Worm (Caenorhabditis elegans) whole organism, early embryonic: ENCODE data around the gene srj-4.

Source experiments
- ama-1 ChIP-seq: fragments of 150-350 bp; optimal IDR thresholded peaks from 2 replicates; lab custom pipeline; 2014
- ceh-36 ChIP-seq: sonication (generic microtip); optimal IDR thresholded peaks from 2 replicates; lab custom pipeline; 2016; ENCODE audit warnings: missing genetic modification characterization, inconsistent platforms, missing compliant biosample characterization
- pes-1 ChIP-seq: fragments of 200-800 bp; sonication (Bioruptor generic); IDR thresholded peaks from 2 replicates; pipeline ENCODE4 v1.3.6; 2022; ENCODE audit warnings: missing genetic modification reagents, missing genetic modification characterization, missing compliant biosample characterization

- no peak for TF ChIP-seq ama-1 (lab: Kevin White, UChicago)
- no peak for TF ChIP-seq ceh-36 (tag; lab: Kevin White, UChicago)
- TF ChIP-seq pes-1: no peak
These were observed 35.5 kb downstream of the srj-4 start, which contains the start of gene lon-3 for ce11 chrV:12198545-12198944.
